Worm (Caenorhabditis elegans) whole organism, young adult: Measurements from ENCODE around the gene pgp-3.

Experiments
- T07F8.4 ChIP-seq: sonication (generic microtip); optimal IDR thresholded peaks from 2 replicates; lab custom pipeline; 2016; ENCODE audit warnings: mild to moderate bottlenecking, missing genetic modification characterization, moderate library complexity, missing compliant biosample characterization
- aptf-3 ChIP-seq: fragments of 200-800 bp; sonication (Bioruptor generic); IDR thresholded peaks from 2 replicates; pipeline ENCODE4 v1.3.6; 2022; ENCODE audit warnings: missing genetic modification characterization, missing compliant biosample characterization
- bed-1 ChIP-seq: fragments of 200-800 bp; sonication (Bioruptor generic); IDR thresholded peaks from 2 replicates; pipeline ENCODE4 v1.3.6; 2022; ENCODE audit warnings: missing genetic modification reagents, missing genetic modification characterization, missing compliant biosample characterization
- dox-1 ChIP-seq: fragments of 200-800 bp; sonication (Bioruptor generic); IDR thresholded peaks from 2 replicates; pipeline ENCODE4 v1.3.6; 2022; ENCODE audit warnings: missing genetic modification reagents, missing genetic modification characterization, missing compliant biosample characterization
- efl-1 ChIP-seq: fragments of 150-350 bp; optimal IDR thresholded peaks from 2 replicates; lab custom pipeline; 2014; ENCODE audit warnings: missing biosample characterization, missing genetic modification reagents, missing genetic modification characterization
- egl-18 ChIP-seq: fragments of 200-800 bp; sonication (Bioruptor generic); IDR thresholded peaks from 2 replicates; pipeline ENCODE4 v1.3.6; 2022; ENCODE audit warnings: missing genetic modification reagents, missing genetic modification characterization, missing compliant biosample characterization
- hlh-12 ChIP-seq: sonication (generic microtip); optimal IDR thresholded peaks from 2 replicates; lab custom pipeline; 2016; ENCODE audit warnings: missing genetic modification characterization, missing compliant biosample characterization
- lin-40 ChIP-seq: sonication (generic microtip); optimal IDR thresholded peaks from 2 replicates; lab custom pipeline; 2016; ENCODE audit warnings: missing genetic modification characterization, mild to moderate bottlenecking, missing compliant biosample characterization, missing genotype, missing genetic modification reagents
- lsy-27 ChIP-seq: sonication (generic microtip); optimal IDR thresholded peaks from 2 replicates; lab custom pipeline; 2017; ENCODE audit warnings: missing genetic modification characterization, mild to moderate bottlenecking, missing compliant biosample characterization, antibody characterized with exemption, missing genotype, borderline replicate concordance; ENCODE audit not compliant: insufficient read depth
- nfya-1 ChIP-seq: sonication (generic microtip); optimal IDR thresholded peaks from 2 replicates; lab custom pipeline; 2017; ENCODE audit warnings: antibody characterized with exemption, missing compliant biosample characterization, missing genetic modification characterization, borderline replicate concordance; ENCODE audit not compliant: insufficient read depth
- pbrm-1 ChIP-seq: fragments of 200-800 bp; sonication (Bioruptor generic); IDR thresholded peaks from 2 replicates; pipeline ENCODE4 v1.3.6; 2022; ENCODE audit warnings: missing genetic modification reagents, missing genetic modification characterization, missing compliant biosample characterization
- pha-4 ChIP-seq: fragments of 150-350 bp; sonication (generic microtip); optimal IDR thresholded peaks from 2 replicates; lab custom pipeline; 2014; ENCODE audit warnings: missing biosample characterization, missing genetic modification reagents, missing genetic modification characterization
- snpc-4 ChIP-seq, 5 experiments: fragments of 150-350 bp in 1 of 5; sonication (generic microtip) in 4 of 5; optimal IDR thresholded peaks; 2 replicates each; lab custom pipeline; 2014 to 2018; ENCODE audit warnings: missing genetic modification characterization in 5 of 5, missing biosample characterization in 3 of 5, antibody characterized with exemption in 2 of 5, mild to moderate bottlenecking in 2 of 5, missing compliant biosample characterization in 2 of 5, missing genotype in 2 of 5, moderate library complexity in 2 of 5, missing genetic modification reagents in 1 of 5
- unc-62 ChIP-seq: fragments of 150-350 bp; optimal IDR thresholded peaks from 2 replicates; lab custom pipeline; 2014; ENCODE audit warnings: missing biosample characterization, missing genetic modification reagents, missing genetic modification characterization

DNA sequence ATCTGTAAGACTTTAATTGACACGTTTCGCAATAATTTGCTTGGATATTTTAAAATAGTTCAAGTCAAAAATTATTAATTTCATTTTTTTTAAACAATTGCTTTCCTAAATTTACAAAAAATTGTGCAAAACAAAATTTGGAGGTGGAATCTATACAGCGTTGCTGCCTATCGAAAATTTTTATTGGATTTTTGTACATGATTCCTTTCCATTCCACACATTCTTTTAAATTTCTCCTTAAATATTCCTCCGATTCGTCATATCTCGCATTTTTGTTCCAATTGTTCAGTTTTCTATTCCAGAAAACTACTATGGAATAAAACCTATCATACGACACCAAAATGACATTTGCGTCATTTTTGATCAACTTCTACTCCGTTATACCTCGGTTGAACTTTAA lies 16.5 kb downstream of the pgp-3 start, which contains the start of gene ttyh-1:
- TF ChIP-seq unc-62 (GFP tag; lab: Kevin White, UChicago): no peak
- no peak for TF ChIP-seq snpc-4 (GFP tag; optimal IDR thresholded peaks at IDR 0.05; lab: Kevin White, UChicago)
- no peak for TF ChIP-seq snpc-4 (tag; optimal IDR thresholded peaks at IDR 0.05; lab: Kevin White, UChicago)
- no peak for TF ChIP-seq lsy-27 (tag; lab: Kevin White, UChicago)
- TF ChIP-seq hlh-12: no peak
- no peak for TF ChIP-seq nfya-1
- no peak for TF ChIP-seq pha-4 (tag; lab: Kevin White, UChicago)
- no peak for TF ChIP-seq egl-18
- no peak for TF ChIP-seq lin-40 (tag; lab: Kevin White, UChicago)
- no peak for TF ChIP-seq bed-1 (GFP tag; lab: Robert Waterston, UW)
- TF ChIP-seq aptf-3: no peak
- no peak for TF ChIP-seq T07F8.4 (tag; lab: Kevin White, UChicago)
- no peak for TF ChIP-seq efl-1 (GFP tag; lab: Kevin White, UChicago)
- no peak for TF ChIP-seq dox-1 (GFP tag; lab: Robert Waterston, UW)
- no peak for TF ChIP-seq pbrm-1 (GFP tag; lab: Robert Waterston, UW)
